Fruit fly (Drosophila melanogaster): Measurements from ENCODE around the gene Pop1.

The Pop1 gene

DNA sequence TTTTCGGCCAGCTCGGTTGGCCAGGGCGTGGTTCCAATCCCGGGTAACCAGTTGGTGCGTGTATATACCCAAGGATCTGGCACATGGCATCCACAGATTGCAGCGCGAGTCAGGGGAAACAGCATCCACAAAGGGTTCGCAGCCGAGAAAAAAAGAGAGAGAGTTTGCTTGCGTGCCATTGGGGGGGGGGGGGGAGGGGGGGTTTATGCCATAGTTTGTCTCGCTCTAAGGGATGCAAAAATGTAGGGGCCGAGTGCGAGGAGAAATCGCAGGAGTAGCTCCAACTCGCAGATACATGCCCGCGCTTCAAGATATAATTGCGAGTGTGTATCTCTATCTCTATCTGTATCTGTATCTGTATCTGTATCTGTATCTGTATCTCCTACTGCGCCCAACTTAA lies 27.6 kb downstream of the Pop1 start:
- no peak for TF ChIP-seq z (GFP tag; IDR thresholded peaks at IDR 0.05)
- TF ChIP-seq CG1832 (GFP tag; optimal IDR thresholded peaks at IDR 0.05): peak; percentile 39
- TF ChIP-seq abd-A (tag; optimal IDR thresholded peaks at IDR 0.05): peak; percentile 10
- peak; percentile 66; the same call in 1 of the 2 replicates for TF ChIP-seq crol (GFP tag; IDR thresholded peaks at IDR 0.05)
- peak; percentile 74 for TF ChIP-seq Hr39 (optimal IDR thresholded peaks at IDR 0.05)
- peak in 1 of 2 experiments; percentile 4 for TF ChIP-seq Trl (optimal IDR thresholded peaks at IDR 0.05)
- TF ChIP-seq Trl (GFP tag; optimal IDR thresholded peaks at IDR 0.05): no peak
- no peak for TF ChIP-seq gce (GFP tag; IDR thresholded peaks at IDR 0.05)
- TF ChIP-seq Med (GFP tag): peak; percentile 34
- TF ChIP-seq CG13894 (tag; optimal IDR thresholded peaks at IDR 0.05): peak; percentile 24

DNA sequence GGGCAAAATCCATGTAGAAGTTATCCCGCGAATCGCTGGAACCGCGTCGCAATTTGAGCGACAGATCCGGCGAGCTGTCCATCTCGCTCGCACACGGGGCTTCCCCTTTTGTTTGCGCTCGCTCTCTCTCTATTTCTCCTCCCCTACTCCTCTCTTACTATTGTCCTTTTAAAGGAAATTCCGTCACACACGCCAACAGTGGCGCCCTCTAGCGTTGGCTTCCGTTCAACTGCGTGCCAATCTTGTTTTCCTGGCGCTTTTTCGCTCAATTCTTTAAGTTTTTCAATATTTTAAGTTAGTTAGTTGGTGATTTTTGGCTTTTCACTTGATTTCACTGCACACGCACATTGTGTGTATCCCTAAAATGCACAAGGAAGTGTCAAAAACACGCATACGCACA lies 39.5 kb downstream of the Pop1 start:
- peak; percentile 5 to 31 for TF ChIP-seq Trl (optimal IDR thresholded peaks at IDR 0.05)
- TF ChIP-seq Trl (GFP tag; optimal IDR thresholded peaks at IDR 0.05): no peak
- TF ChIP-seq zfh1 (GFP tag; IDR thresholded peaks at IDR 0.05): no peak
- TF ChIP-seq sima (GFP tag; optimal IDR thresholded peaks at IDR 0.05): no peak
- TF ChIP-seq Awh (GFP tag; IDR thresholded peaks at IDR 0.05): no peak
- peak; percentile 27 for TF ChIP-seq nmo (GFP tag; optimal IDR thresholded peaks at IDR 0.05)
- TF ChIP-seq CG32767 (GFP tag; IDR thresholded peaks at IDR 0.05): 0 out of 2 replicates have a peak, but pooled peaks have one; percentile 34
- TF ChIP-seq CTCF (GFP tag; optimal IDR thresholded peaks at IDR 0.05): peak; percentile 87
- no peak for TF ChIP-seq slbo (GFP tag; IDR thresholded peaks at IDR 0.05)
- no peak for TF ChIP-seq CG4617 (GFP tag; optimal IDR thresholded peaks at IDR 0.05; ENCODE audit: borderline replicate concordance)
- no peak for TF ChIP-seq CG9876 (GFP tag; optimal IDR thresholded peaks at IDR 0.05)
- TF ChIP-seq sens (GFP tag): peak; percentile 24
- TF ChIP-seq Pdp1 (GFP tag; optimal IDR thresholded peaks at IDR 0.05): no peak
- no peak for TF ChIP-seq Sox102F (GFP tag; optimal IDR thresholded peaks at IDR 0.05)
- TF ChIP-seq CG17385 (GFP tag; optimal IDR thresholded peaks at IDR 0.05): no peak
- TF ChIP-seq sd (tag; optimal IDR thresholded peaks at IDR 0.05): peak; percentile 72
- TF ChIP-seq CG1832 (GFP tag; optimal IDR thresholded peaks at IDR 0.05): peak; percentile 34
- peak; percentile 51 for TF ChIP-seq ewg (GFP tag; optimal IDR thresholded peaks at IDR 0.05)
- TF ChIP-seq Hr51 (GFP tag; optimal IDR thresholded peaks at IDR 0.05): peak in 1 of 2 experiments; percentile 50
- TF ChIP-seq nerfin-1 (tag; optimal IDR thresholded peaks at IDR 0.05): peak; percentile 99
- no peak for TF ChIP-seq oc (tag; optimal IDR thresholded peaks at IDR 0.05)

DNA sequence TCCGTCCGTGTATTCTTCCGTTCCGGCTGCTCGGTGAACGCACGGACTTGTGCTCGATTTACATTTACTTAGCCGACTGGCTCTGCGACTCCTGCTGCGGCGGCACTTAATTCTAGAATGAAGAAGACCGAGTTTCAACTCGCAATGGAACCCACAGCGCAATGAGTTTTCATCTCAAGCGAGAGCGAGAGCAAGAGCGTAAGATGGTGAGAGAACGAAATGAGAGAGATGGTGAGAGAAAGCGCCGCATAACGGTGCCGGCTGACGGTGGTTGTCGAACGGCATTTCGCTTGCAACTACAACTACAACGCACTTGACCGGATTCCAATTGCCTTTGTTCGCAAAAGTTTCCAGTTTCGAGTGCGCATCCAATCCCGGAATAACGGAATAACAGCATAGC lies 40.3 kb downstream of the Pop1 start, which contains the start of gene OtopLc:
OtopLc (minus strand) TSS at position 101 of the 400 bp plus-strand sequence.
- TF ChIP-seq nerfin-1 (tag; optimal IDR thresholded peaks at IDR 0.05) (peak; percentile 75), fu2 (GFP tag; optimal IDR thresholded peaks at IDR 0.05) (no peak), bbx (GFP tag; IDR thresholded peaks at IDR 0.05; ENCODE audit: partially characterized antibody) (0 out of 2 replicates have a peak, but pooled peaks have one; percentile 32), mld (GFP tag; IDR thresholded peaks at IDR 0.05; ENCODE audit: partially characterized antibody) (no peak), sd (tag; optimal IDR thresholded peaks at IDR 0.05) (peak; percentile 6), CG17385 (GFP tag; optimal IDR thresholded peaks at IDR 0.05) (peak; percentile 43), CG8765 (GFP tag; IDR thresholded peaks at IDR 0.05) (no peak), Trl (optimal IDR thresholded peaks at IDR 0.05) (peak; percentile 48 to 72), Trl (GFP tag; optimal IDR thresholded peaks at IDR 0.05) (no peak)

DNA sequence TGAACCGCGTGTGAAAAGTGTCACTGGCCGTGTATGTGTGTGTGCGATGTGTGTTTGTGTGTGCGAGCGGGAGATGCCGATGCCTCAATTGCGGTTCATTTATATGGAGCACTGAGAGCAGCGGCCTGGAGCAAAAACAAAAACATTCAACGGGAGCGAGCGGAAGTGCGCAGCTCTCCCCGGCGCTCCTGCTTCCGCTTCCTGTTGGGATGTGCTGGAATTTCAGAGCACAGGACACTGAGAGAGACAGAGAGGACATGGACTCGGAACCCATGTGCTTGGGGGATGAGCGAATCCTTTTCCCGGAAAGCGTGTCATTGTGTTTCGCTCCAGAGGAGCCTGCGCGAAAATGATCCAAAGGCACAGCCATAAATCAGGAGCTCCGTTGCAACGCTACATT lies 41.8 kb downstream of the Pop1 start:
- TF ChIP-seq kni (GFP tag; optimal IDR thresholded peaks at IDR 0.05): peak; percentile 13
- TF ChIP-seq CG42726 (GFP tag; IDR thresholded peaks at IDR 0.05; ENCODE audit: partially characterized antibody): no peak
- peak; percentile 82 for TF ChIP-seq Fer1 (GFP tag; optimal IDR thresholded peaks at IDR 0.05)
- peak; percentile 12 for TF ChIP-seq Deaf1 (tag; optimal IDR thresholded peaks at IDR 0.05)
- peak; percentile 23 for TF ChIP-seq zf30C (GFP tag; optimal IDR thresholded peaks at IDR 0.05)
- peak; percentile 20 for TF ChIP-seq CG2678 (tag; optimal IDR thresholded peaks at IDR 0.05)
- peak; percentile 56 for TF ChIP-seq sd (tag; optimal IDR thresholded peaks at IDR 0.05)
- no peak for TF ChIP-seq cwo (GFP tag; optimal IDR thresholded peaks at IDR 0.05)
- peak; percentile 74; the same call in 2 of the 3 replicates for TF ChIP-seq ci (GFP tag; IDR thresholded peaks at IDR 0.05)
- TF ChIP-seq CG6683 (GFP tag; optimal IDR thresholded peaks at IDR 0.05): peak; percentile 39
- TF ChIP-seq wek (GFP tag; optimal IDR thresholded peaks at IDR 0.05): peak; percentile 39
- TF ChIP-seq hb (GFP tag; IDR thresholded peaks at IDR 0.05; ENCODE audit: partially characterized antibody): no peak
- TF ChIP-seq schlank (tag; optimal IDR thresholded peaks at IDR 0.05): peak; percentile 63
- TF ChIP-seq CG4707 (GFP tag; optimal IDR thresholded peaks at IDR 0.05): peak; percentile 10
- TF ChIP-seq vvl (GFP tag; IDR thresholded peaks at IDR 0.05): peak; percentile 46; the same call in 1 of the 2 replicates
